Worm (Caenorhabditis elegans): ENCODE results near the gene srg-65.

The srg-65 gene

ce11 chrV:5484866-5485265 lies at the start of gene srg-65:
Gene srg-65, minus strand, starts transcription at chrV:5484966.
- TF ChIP-seq pha-4 (tag; optimal IDR thresholded peaks at IDR 0.05) (no peak), lin-39 (tag; optimal IDR thresholded peaks at IDR 0.05) (no peak), fkh-2 (tag; optimal IDR thresholded peaks at IDR 0.05) (no peak), mml-1 (tag; optimal IDR thresholded peaks at IDR 0.05) (no peak), ama-1 (optimal IDR thresholded peaks at IDR 0.05) (no peak), nhr-43 (tag; optimal IDR thresholded peaks at IDR 0.05; ENCODE audit: poor library complexity, severe bottlenecking) (no peak), fkh-10 (GFP tag; optimal IDR thresholded peaks at IDR 0.05) (no peak), ceh-9 (tag; optimal IDR thresholded peaks at IDR 0.05) (no peak), ceh-28 (tag; optimal IDR thresholded peaks at IDR 0.05) (no peak), R02D3.7 (tag; optimal IDR thresholded peaks at IDR 0.05) (no peak), skn-1 (tag; optimal IDR thresholded peaks at IDR 0.05) (no peak), lin-15B (tag; optimal IDR thresholded peaks at IDR 0.05) (no peak), egl-27 (tag; optimal IDR thresholded peaks at IDR 0.05) (no peak), nhr-12 (tag; optimal IDR thresholded peaks at IDR 0.05) (no peak), ceh-16 (tag; optimal IDR thresholded peaks at IDR 0.05) (no peak), elt-1 (tag; optimal IDR thresholded peaks at IDR 0.05) (no peak)

- TF ChIP-seq fkh-2 (tag; optimal IDR thresholded peaks at IDR 0.05) (no peak), aly-2 (tag; optimal IDR thresholded peaks at IDR 0.05) (no peak), ceh-16 (tag; optimal IDR thresholded peaks at IDR 0.05) (no peak), fos-1 (tag; optimal IDR thresholded peaks at IDR 0.05) (no peak), nhr-43 (tag; optimal IDR thresholded peaks at IDR 0.05; ENCODE audit: poor library complexity, severe bottlenecking) (no peak), ceh-82 (tag; optimal IDR thresholded peaks at IDR 0.05) (no peak), elt-2 (tag; optimal IDR thresholded peaks at IDR 0.05) (no peak)
Measured at ce11 chrV:5533755-5534154, 49.0 kb upstream of the srg-65 start, which contains the start of gene grl-1. Gene grl-1, minus strand, starts transcription at chrV:5533855.

- TF ChIP-seq lin-39 (tag; optimal IDR thresholded peaks at IDR 0.05) = no peak
- TF ChIP-seq eor-1 (tag; optimal IDR thresholded peaks at IDR 0.05) = no peak
- no peak for TF ChIP-seq ceh-28 (tag; optimal IDR thresholded peaks at IDR 0.05)
- TF ChIP-seq egl-5 (tag; optimal IDR thresholded peaks at IDR 0.05) = no peak
- TF ChIP-seq elt-2 (tag; optimal IDR thresholded peaks at IDR 0.05) = no peak
- no peak for TF ChIP-seq nhr-76 (tag; optimal IDR thresholded peaks at IDR 0.05)
Measured at ce11 chrV:5527694-5528093, 42.9 kb upstream of the srg-65 start.

- no peak for TF ChIP-seq lin-39 (tag; optimal IDR thresholded peaks at IDR 0.05)
- TF ChIP-seq nhr-12 (tag; optimal IDR thresholded peaks at IDR 0.05) = no peak
- TF ChIP-seq eor-1 (tag; optimal IDR thresholded peaks at IDR 0.05) = no peak
- TF ChIP-seq zag-1 (tag; optimal IDR thresholded peaks at IDR 0.05) = no peak
- TF ChIP-seq daf-12 (tag; optimal IDR thresholded peaks at IDR 0.05) = no peak
- no peak for TF ChIP-seq hmg-11 (tag; optimal IDR thresholded peaks at IDR 0.05)
- no peak for TF ChIP-seq nhr-43 (tag; optimal IDR thresholded peaks at IDR 0.05; ENCODE audit: poor library complexity, severe bottlenecking)
- TF ChIP-seq egl-27 (tag; optimal IDR thresholded peaks at IDR 0.05) = no peak
- TF ChIP-seq ztf-11 (tag; optimal IDR thresholded peaks at IDR 0.05) = no peak
- no peak for TF ChIP-seq ceh-82 (tag; optimal IDR thresholded peaks at IDR 0.05)
- TF ChIP-seq tbx-2 (tag; optimal IDR thresholded peaks at IDR 0.05) = no peak
- TF ChIP-seq nhr-11 (tag; optimal IDR thresholded peaks at IDR 0.05) = no peak
- no peak for TF ChIP-seq R02D3.7 (tag; optimal IDR thresholded peaks at IDR 0.05)
- TF ChIP-seq elt-1 (tag; optimal IDR thresholded peaks at IDR 0.05) = no peak
- TF ChIP-seq mml-1 (tag; optimal IDR thresholded peaks at IDR 0.05) = no peak
Measured at ce11 chrV:5525208-5525607, 40.4 kb upstream of the srg-65 start.

- TF ChIP-seq ztf-11 (tag; optimal IDR thresholded peaks at IDR 0.05) (no peak), nhr-237 (tag; optimal IDR thresholded peaks at IDR 0.05) (no peak), ceh-16 (tag; optimal IDR thresholded peaks at IDR 0.05) (no peak), nhr-28 (tag; optimal IDR thresholded peaks at IDR 0.05) (no peak), egl-27 (tag; optimal IDR thresholded peaks at IDR 0.05) (no peak), lsy-12 (tag; optimal IDR thresholded peaks at IDR 0.05) (no peak), ZK546.5 (tag; optimal IDR thresholded peaks at IDR 0.05) (no peak), ceh-28 (tag; optimal IDR thresholded peaks at IDR 0.05) (no peak), ceh-9 (tag; optimal IDR thresholded peaks at IDR 0.05) (no peak), lin-15B (tag; optimal IDR thresholded peaks at IDR 0.05) (no peak), unc-62 (GFP tag; optimal IDR thresholded peaks at IDR 0.05) (no peak), elt-1 (tag; optimal IDR thresholded peaks at IDR 0.05) (peak; percentile 98), nhr-43 (tag; optimal IDR thresholded peaks at IDR 0.05; ENCODE audit: poor library complexity, severe bottlenecking) (no peak), nfya-1 (tag; optimal IDR thresholded peaks at IDR 0.05; ENCODE audit: insufficient read depth) (no peak), snpc-4 (tag; optimal IDR thresholded peaks at IDR 0.05) (no peak), R02D3.7 (tag; optimal IDR thresholded peaks at IDR 0.05) (no peak), pha-4 (tag; optimal IDR thresholded peaks at IDR 0.05) (no peak), nhr-23 (tag; optimal IDR thresholded peaks at IDR 0.05) (peak; percentile 67), ceh-82 (tag; optimal IDR thresholded peaks at IDR 0.05) (no peak), egl-5 (tag; optimal IDR thresholded peaks at IDR 0.05) (no peak), hmg-11 (tag; optimal IDR thresholded peaks at IDR 0.05) (no peak), nhr-25 (tag; optimal IDR thresholded peaks at IDR 0.05) (peak; percentile 73), eor-1 (tag; optimal IDR thresholded peaks at IDR 0.05) (no peak), daf-12 (tag; optimal IDR thresholded peaks at IDR 0.05) (peak; percentile 22), lin-39 (tag; optimal IDR thresholded peaks at IDR 0.05) (no peak), aly-2 (tag; optimal IDR thresholded peaks at IDR 0.05) (no peak), sea-2 (GFP tag; optimal IDR thresholded peaks at IDR 0.05) (no peak), fkh-2 (tag; optimal IDR thresholded peaks at IDR 0.05) (no peak), ztf-4 (tag; optimal IDR thresholded peaks at IDR 0.05) (no peak), pqm-1 (tag; optimal IDR thresholded peaks at IDR 0.05) (no peak), skn-1 (tag; optimal IDR thresholded peaks at IDR 0.05) (no peak), elt-3 (tag; optimal IDR thresholded peaks at IDR 0.05) (no peak)
Measured at ce11 chrV:5523260-5523659, 38.5 kb upstream of the srg-65 start.
